Worm (Caenorhabditis elegans) whole organism, L4 larva: ENCODE results near the gene F09E5.11.

Source experiments
- F26F4.8 ChIP-seq: fragments of 200-800 bp; sonication (Bioruptor generic); conservative IDR thresholded peaks from 2 replicates; pipeline ENCODE4 v1.3.6; 2022; ENCODE audit warnings: missing genetic modification characterization, missing compliant biosample characterization
- F44E2.7 ChIP-seq: fragments of 200-800 bp; sonication (Bioruptor generic); IDR thresholded peaks from 2 replicates; pipeline ENCODE4 v2.1.2; 2022; ENCODE audit warnings: missing genetic modification characterization, missing compliant biosample characterization
- aha-1 ChIP-seq: fragments of 150-350 bp; peaks from one replicate; lab custom pipeline; 2014; ENCODE audit warnings: missing biosample characterization, missing genetic modification characterization
- aly-2 ChIP-seq: sonication (generic microtip); optimal IDR thresholded peaks from 2 replicates; lab custom pipeline; 2018; ENCODE audit warnings: missing biosample characterization, missing genetic modification characterization
- ama-1 ChIP-seq: fragments of 150-350 bp; optimal IDR thresholded peaks from 2 replicates; lab custom pipeline; 2014; ENCODE audit warnings: inconsistent platforms, mixed read lengths
- arid-1 ChIP-seq: fragments of 200-800 bp; sonication (Bioruptor generic); conservative IDR thresholded peaks from 2 replicates; pipeline ENCODE4 v1.3.6; 2022; ENCODE audit warnings: missing genetic modification reagents, missing genetic modification characterization, missing compliant biosample characterization
- attf-4 ChIP-seq: sonication (generic microtip); optimal IDR thresholded peaks from 3 replicates; lab custom pipeline; 2017; ENCODE audit warnings: missing biosample characterization, missing genetic modification characterization
- ceh-62 ChIP-seq: sonication (generic microtip); optimal IDR thresholded peaks from 2 replicates; lab custom pipeline; 2017; ENCODE audit warnings: missing biosample characterization, missing genetic modification characterization
- ces-1 ChIP-seq: fragments of 150-350 bp; sonication (generic microtip); optimal IDR thresholded peaks from 4 replicates; lab custom pipeline; 2014; ENCODE audit warnings: missing biosample characterization, missing genetic modification reagents, missing genetic modification characterization
- daf-12 ChIP-seq: fragments of 150-350 bp; optimal IDR thresholded peaks from 2 replicates; lab custom pipeline; 2014; ENCODE audit warnings: missing biosample characterization, missing genetic modification reagents, missing genetic modification characterization
- daf-16 ChIP-seq, 3 experiments: sonication (generic microtip); optimal IDR thresholded peaks; 2 replicates each; lab custom pipeline; 2016 to 2017; ENCODE audit warnings: missing genetic modification characterization in 3 of 3, missing genetic modification reagents in 3 of 3, mild to moderate bottlenecking in 2 of 3, missing compliant biosample characterization in 2 of 3, missing biosample characterization in 1 of 3, moderate library complexity in 1 of 3
- daf-19 ChIP-seq: fragments of 200-800 bp; sonication (Bioruptor generic); conservative IDR thresholded peaks from 2 replicates; pipeline ENCODE4 v1.3.6; 2022; ENCODE audit warnings: missing genetic modification characterization, missing compliant biosample characterization
- dmd-6 ChIP-seq: fragments of 200-800 bp; sonication (Bioruptor generic); IDR thresholded peaks from 2 replicates; pipeline ENCODE4 v1.3.6; 2022; ENCODE audit warnings: missing genetic modification reagents, missing genetic modification characterization, missing compliant biosample characterization
- dve-1 ChIP-seq: sonication (generic microtip); optimal IDR thresholded peaks from 2 replicates; lab custom pipeline; 2017; ENCODE audit warnings: antibody characterized with exemption, mild to moderate bottlenecking, missing genetic modification characterization, missing compliant biosample characterization; ENCODE audit not compliant: insufficient read depth
- fos-1 ChIP-seq: fragments of 150-350 bp; optimal IDR thresholded peaks from 2 replicates; lab custom pipeline; 2014; ENCODE audit warnings: missing biosample characterization, missing genetic modification characterization
- hlh-30 ChIP-seq: sonication (generic microtip); optimal IDR thresholded peaks from 2 replicates; lab custom pipeline; 2017; ENCODE audit warnings: antibody characterized with exemption, mild to moderate bottlenecking, missing genetic modification characterization, missing compliant biosample characterization; ENCODE audit not compliant: insufficient read depth
- lin-13 ChIP-seq: fragments of 150-350 bp; optimal IDR thresholded peaks from 2 replicates; lab custom pipeline; 2014; ENCODE audit warnings: missing biosample characterization, missing genetic modification reagents, missing genetic modification characterization
- lin-39 ChIP-seq: fragments of 150-350 bp; optimal IDR thresholded peaks from 2 replicates; lab custom pipeline; 2014; ENCODE audit warnings: missing biosample characterization, missing genetic modification reagents, missing genetic modification characterization
- lir-3 ChIP-seq: sonication (generic microtip); optimal IDR thresholded peaks from 2 replicates; lab custom pipeline; 2016; ENCODE audit warnings: mild to moderate bottlenecking, missing genetic modification characterization, missing compliant biosample characterization
- madf-5 ChIP-seq, 2 experiments: fragments of 200-800 bp; sonication (Bioruptor generic); IDR thresholded peaks; 2 replicates each; pipeline ENCODE4 v1.3.6; 2022; ENCODE audit warnings: missing compliant biosample characterization in 2 of 2, missing genetic modification characterization in 2 of 2
- mes-2 ChIP-seq: sonication (generic microtip); optimal IDR thresholded peaks from 2 replicates; lab custom pipeline; 2016; ENCODE audit warnings: missing genotype, mild to moderate bottlenecking, missing genetic modification characterization, missing compliant biosample characterization; ENCODE audit not compliant: poor library complexity, severe bottlenecking
- mxl-3 ChIP-seq: fragments of 200-800 bp; sonication (Bioruptor generic); optimal IDR thresholded peaks from 2 replicates; lab custom pipeline; 2018; ENCODE audit warnings: mild to moderate bottlenecking, missing genetic modification characterization, missing compliant biosample characterization
- nhr-102 ChIP-seq: sonication (generic microtip); optimal IDR thresholded peaks from 2 replicates; lab custom pipeline; 2016; ENCODE audit warnings: mild to moderate bottlenecking, missing genetic modification characterization, moderate library complexity, missing compliant biosample characterization
- nhr-111 ChIP-seq: fragments of 200-800 bp; sonication (Bioruptor generic); optimal IDR thresholded peaks from 2 replicates; lab custom pipeline; 2018; ENCODE audit warnings: mild to moderate bottlenecking, missing genetic modification characterization, missing compliant biosample characterization
- nhr-25 ChIP-seq: sonication (generic microtip); optimal IDR thresholded peaks from 2 replicates; lab custom pipeline; 2017; ENCODE audit warnings: missing genetic modification characterization, mild to moderate bottlenecking, missing compliant biosample characterization, antibody characterized with exemption, moderate library complexity, borderline replicate concordance; ENCODE audit not compliant: insufficient read depth
- nhr-41 ChIP-seq: fragments of 200-800 bp; sonication (Bioruptor generic); IDR thresholded peaks from 2 replicates; pipeline ENCODE4 v1.3.6; 2022; ENCODE audit warnings: missing genetic modification reagents, missing genetic modification characterization, missing compliant biosample characterization
- nhr-42 ChIP-seq: fragments of 200-800 bp; sonication (Bioruptor generic); IDR thresholded peaks from 2 replicates; pipeline ENCODE4 v1.3.6; 2022; ENCODE audit warnings: missing genetic modification characterization, missing compliant biosample characterization
- saeg-2 ChIP-seq: fragments of 200-800 bp; sonication (Bioruptor generic); IDR thresholded peaks from 2 replicates; pipeline ENCODE4 v1.3.6; 2022; ENCODE audit warnings: missing genetic modification reagents, missing genetic modification characterization, missing compliant biosample characterization
- sdz-12 ChIP-seq: fragments of 200-800 bp; sonication (Bioruptor generic); optimal IDR thresholded peaks from 2 replicates; lab custom pipeline; 2018; ENCODE audit warnings: mild to moderate bottlenecking, missing genetic modification characterization, missing compliant biosample characterization
- skn-1 ChIP-seq: fragments of 150-350 bp; optimal IDR thresholded peaks from 2 replicates; lab custom pipeline; 2014; ENCODE audit warnings: missing biosample characterization, missing genetic modification characterization
- spr-1 ChIP-seq: sonication (generic microtip); optimal IDR thresholded peaks from 2 replicates; lab custom pipeline; 2016; ENCODE audit warnings: mild to moderate bottlenecking, missing genetic modification characterization, missing compliant biosample characterization
- tra-1 ChIP-seq: fragments of 200-800 bp; sonication (Bioruptor generic); IDR thresholded peaks from 2 replicates; pipeline ENCODE4 v1.3.6; 2022; ENCODE audit warnings: missing genetic modification reagents, missing genetic modification characterization, missing compliant biosample characterization
- unc-39 ChIP-seq: sonication (generic microtip); optimal IDR thresholded peaks from 2 replicates; lab custom pipeline; 2017; ENCODE audit warnings: missing biosample characterization, missing genetic modification characterization
- unc-62 ChIP-seq, 3 experiments: fragments of 150-350 bp in 1 of 3; sonication (generic microtip); optimal IDR thresholded peaks in 2 of 3; peaks in 1 of 3; 1 replicate in 1 of 3; 2 replicates in 2 of 3; lab custom pipeline; 2014 to 2017; ENCODE audit warnings: missing biosample characterization in 3 of 3, missing genetic modification characterization in 3 of 3, missing genetic modification reagents in 3 of 3, missing genotype in 1 of 3
- zfp-2 ChIP-seq: sonication (generic microtip); optimal IDR thresholded peaks from 2 replicates; lab custom pipeline; 2016; ENCODE audit warnings: mild to moderate bottlenecking, missing genetic modification characterization, missing compliant biosample characterization
- zfp-3 ChIP-seq: fragments of 200-800 bp; sonication (Bioruptor generic); conservative IDR thresholded peaks from 2 replicates; pipeline ENCODE4 v1.3.6; 2022; ENCODE audit warnings: missing genetic modification reagents, missing genetic modification characterization, missing compliant biosample characterization

The F09E5.11 gene

DNA sequence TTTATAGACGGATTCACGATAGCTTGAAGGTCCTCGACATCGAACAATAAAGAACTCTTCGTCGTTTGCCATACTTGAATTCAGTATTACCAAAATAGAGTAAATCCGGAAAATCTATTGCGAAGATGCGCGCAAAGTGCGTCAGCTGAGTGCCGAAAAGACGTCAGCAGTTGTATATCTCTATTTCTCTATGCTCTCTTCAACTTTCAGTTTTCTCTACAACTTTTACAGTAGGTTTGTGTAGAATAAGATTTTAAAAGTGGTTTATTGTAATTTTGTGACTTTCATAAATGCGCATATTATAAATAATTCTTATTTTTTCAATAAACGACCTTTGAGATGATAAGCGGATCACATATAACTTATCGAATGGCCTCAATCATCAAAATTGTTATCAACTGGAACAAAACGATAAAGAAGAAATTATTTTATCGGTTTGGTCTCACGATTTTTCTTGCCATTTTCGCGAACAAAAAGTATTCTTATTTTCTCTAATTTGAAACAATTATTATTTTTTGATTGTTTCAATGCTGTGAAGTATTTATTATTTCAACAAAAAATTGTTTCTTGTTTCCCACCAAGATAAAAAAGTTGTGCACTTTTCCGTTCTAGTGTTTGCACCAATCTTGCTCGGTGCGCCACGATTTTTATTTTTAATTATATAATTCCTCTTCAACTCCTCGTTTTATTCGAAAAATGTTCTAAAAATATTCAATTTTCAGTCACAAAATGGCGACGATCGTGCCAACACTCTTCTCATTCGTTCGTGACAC, 15.5 kb upstream of the F09E5.11 start, which contains the start of the genes agt-2 and F09E5.3 (continued):
- TF ChIP-seq spr-1 (tag; lab: Kevin White, UChicago) (peak; percentile 80), F44E2.7 (no peak), nhr-25 (tag; lab: Kevin White, UChicago) (peak; percentile 73), ceh-62 (tag; lab: Kevin White, UChicago) (no peak), lir-3 (tag; lab: Kevin White, UChicago) (no peak), daf-12 (tag; lab: Kevin White, UChicago) (no peak)

- peak; percentile 3 for TF ChIP-seq aha-1 (tag; lab: Kevin White, UChicago)
- TF ChIP-seq zfp-2 (tag; lab: Kevin White, UChicago): no peak
These were observed 12.7 kb upstream of the F09E5.11 start, which contains the start of gene F09E5.12 for ce11 chrII:5370641-5371040. Gene F09E5.12 (minus strand): TSS chrII:5370741.

- no peak for TF ChIP-seq daf-19 (GFP tag; lab: Robert Waterston, UW)
- TF ChIP-seq dmd-6 (GFP tag; lab: Robert Waterston, UW): no peak
- no peak for TF ChIP-seq lin-13
- TF ChIP-seq F26F4.8 (GFP tag; lab: Robert Waterston, UW): no peak
- no peak for TF ChIP-seq dve-1 (tag; lab: Kevin White, UChicago)
- no peak for TF ChIP-seq ama-1 (lab: Kevin White, UChicago)
- TF ChIP-seq attf-4: no peak
- TF ChIP-seq unc-39 (tag; lab: Kevin White, UChicago): no peak
- TF ChIP-seq lin-39 (tag; lab: Kevin White, UChicago): no peak
- TF ChIP-seq skn-1 (tag; lab: Kevin White, UChicago): no peak
- TF ChIP-seq hlh-30 (tag; lab: Kevin White, UChicago): no peak
- no peak for TF ChIP-seq zfp-3 (GFP tag; lab: Robert Waterston, UW)
- no peak for TF ChIP-seq nhr-41
- TF ChIP-seq ces-1 (GFP tag; lab: Kevin White, UChicago): no peak
- no peak for TF ChIP-seq daf-16 (GFP tag; optimal IDR thresholded peaks at IDR 0.05; lab: Kevin White, UChicago)
- TF ChIP-seq daf-16 (tag; optimal IDR thresholded peaks at IDR 0.05; lab: Kevin White, UChicago): no peak
- TF ChIP-seq sdz-12: no peak
- no peak for TF ChIP-seq aly-2 (tag; lab: Kevin White, UChicago)
- TF ChIP-seq lir-3 (tag; lab: Kevin White, UChicago): no peak
These were observed 7.7 kb upstream of the F09E5.11 start, which contains the start of gene F09E5.16 for ce11 chrII:5365645-5366044. Gene F09E5.16 (minus strand): TSS chrII:5365745.

ce11 chrII:5364516-5364915, 6.5 kb upstream of the F09E5.11 start:
- TF ChIP-seq nhr-41: no peak
- TF ChIP-seq unc-62 (GFP tag; optimal IDR thresholded peaks at IDR 0.05 in 1 of 2; lab: Kevin White, UChicago): peak in 1 of 2 experiments; percentile 90
- TF ChIP-seq unc-62 (tag; optimal IDR thresholded peaks at IDR 0.05; lab: Kevin White, UChicago): no peak
- TF ChIP-seq aha-1 (tag; lab: Kevin White, UChicago): peak; percentile 22
- TF ChIP-seq, all 104 proteins: peak for 2

DNA sequence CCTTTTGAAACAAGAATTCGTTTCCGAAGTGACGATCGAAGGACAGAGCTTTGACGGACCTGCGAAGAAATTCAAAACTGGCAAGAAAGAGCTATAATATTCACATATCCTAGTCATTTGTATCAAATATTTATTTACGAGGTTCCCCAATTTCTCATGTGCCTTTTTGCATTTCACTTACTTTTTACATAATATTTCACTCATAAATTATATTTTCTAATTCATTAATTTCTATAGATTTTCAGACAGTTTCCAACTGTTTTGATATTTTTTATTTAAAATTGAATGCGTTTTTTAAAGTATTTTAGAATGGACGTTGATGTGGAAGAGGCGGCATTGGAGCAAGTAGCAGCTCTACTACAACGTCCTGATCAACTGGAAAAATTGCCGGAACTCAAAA, 1.3 kb upstream of the F09E5.11 start, which contains the start of gene sec-6:
Gene sec-6 (plus strand): TSS at position 301 of the 400 bp plus-strand sequence.
- TF ChIP-seq mxl-3 (GFP tag; lab: Kevin White, UChicago) (no peak), saeg-2 (no peak), madf-5 (GFP tag; IDR thresholded peaks at IDR 0.05; lab: Robert Waterston, UW) (no peak), nhr-102 (tag; lab: Kevin White, UChicago) (no peak), F26F4.8 (GFP tag; lab: Robert Waterston, UW) (no peak), nhr-42 (GFP tag; lab: Robert Waterston, UW) (no peak), mes-2 (tag; lab: Kevin White, UChicago) (no peak), nhr-25 (tag; lab: Kevin White, UChicago) (no peak), arid-1 (GFP tag; lab: Robert Waterston, UW) (no peak), tra-1 (GFP tag; lab: Robert Waterston, UW) (no peak), sdz-12 (no peak), fos-1 (tag; lab: Kevin White, UChicago) (no peak), nhr-111 (GFP tag; lab: Kevin White, UChicago) (no peak), unc-39 (tag; lab: Kevin White, UChicago) (no peak), daf-16 (GFP tag; optimal IDR thresholded peaks at IDR 0.05; lab: Kevin White, UChicago) (no peak), daf-16 (tag; optimal IDR thresholded peaks at IDR 0.05; lab: Kevin White, UChicago) (no peak)
